Worm (Caenorhabditis elegans): ENCODE data around the gene fbxb-49.

fbxb-49 gene

ce11 chrII:1603049-1603448 lies 34.7 kb downstream of the fbxb-49 start:
- TF ChIP-seq him-1 (tag; optimal IDR thresholded peaks at IDR 0.05), result no peak
- no peak for TF ChIP-seq dao-5 (tag; optimal IDR thresholded peaks at IDR 0.05)
- no peak for TF ChIP-seq W03F9.2 (tag; optimal IDR thresholded peaks at IDR 0.05)

- TF ChIP-seq dao-5 (tag; optimal IDR thresholded peaks at IDR 0.05) (no peak), W03F9.2 (tag; optimal IDR thresholded peaks at IDR 0.05) (no peak), him-1 (tag; optimal IDR thresholded peaks at IDR 0.05) (no peak)
These were observed 36.7 kb downstream of the fbxb-49 start for ce11 chrII:1605010-1605409.

DNA sequence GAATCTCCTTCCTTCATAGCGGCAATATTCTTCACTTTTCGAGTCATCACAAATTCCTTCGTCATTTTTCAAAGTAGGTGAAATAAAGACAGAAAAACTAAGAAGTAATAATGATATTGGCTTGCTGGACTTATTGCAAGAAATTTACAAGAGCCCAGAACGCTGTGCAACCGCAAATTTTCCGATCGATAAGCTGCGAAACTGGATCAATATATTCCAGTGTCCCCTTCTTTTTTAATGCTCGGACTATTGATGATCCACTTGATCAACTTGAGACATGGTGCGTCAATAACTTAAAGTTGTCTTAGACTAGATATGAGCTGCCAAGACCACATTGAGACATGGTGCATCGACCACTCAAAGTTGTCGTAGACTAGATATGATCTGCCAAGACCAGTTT lies 37.8 kb downstream of the fbxb-49 start, which contains the start of gene bath-33:
TSS of gene bath-33 (minus strand) at position 101 of the 400 bp plus-strand sequence.
- TF ChIP-seq W03F9.2 (tag; optimal IDR thresholded peaks at IDR 0.05), result no peak
- TF ChIP-seq him-1 (tag; optimal IDR thresholded peaks at IDR 0.05), result no peak
- TF ChIP-seq dao-5 (tag; optimal IDR thresholded peaks at IDR 0.05), result no peak

DNA sequence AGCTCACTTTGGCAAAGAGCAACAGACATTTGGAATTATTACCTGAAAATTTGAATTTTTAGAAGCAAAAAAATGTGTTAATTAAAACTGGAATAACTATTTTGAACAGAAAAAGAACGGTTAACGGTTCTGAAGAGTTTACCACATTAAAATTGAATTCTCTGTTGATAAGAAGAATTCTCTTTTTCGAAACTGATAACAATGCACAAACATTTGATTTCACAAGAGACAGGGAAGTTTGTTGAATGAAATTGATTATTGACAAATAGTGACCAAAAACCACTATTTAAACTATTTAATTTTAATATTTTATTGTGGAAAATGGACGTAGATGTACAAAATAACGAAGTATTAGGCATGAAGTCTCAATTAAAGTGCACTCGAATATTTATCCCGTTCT lies 39.3 kb downstream of the fbxb-49 start:
- no peak for TF ChIP-seq W03F9.2 (tag; optimal IDR thresholded peaks at IDR 0.05)
- no peak for TF ChIP-seq dao-5 (tag; optimal IDR thresholded peaks at IDR 0.05)
- TF ChIP-seq him-1 (tag; optimal IDR thresholded peaks at IDR 0.05), result no peak

DNA sequence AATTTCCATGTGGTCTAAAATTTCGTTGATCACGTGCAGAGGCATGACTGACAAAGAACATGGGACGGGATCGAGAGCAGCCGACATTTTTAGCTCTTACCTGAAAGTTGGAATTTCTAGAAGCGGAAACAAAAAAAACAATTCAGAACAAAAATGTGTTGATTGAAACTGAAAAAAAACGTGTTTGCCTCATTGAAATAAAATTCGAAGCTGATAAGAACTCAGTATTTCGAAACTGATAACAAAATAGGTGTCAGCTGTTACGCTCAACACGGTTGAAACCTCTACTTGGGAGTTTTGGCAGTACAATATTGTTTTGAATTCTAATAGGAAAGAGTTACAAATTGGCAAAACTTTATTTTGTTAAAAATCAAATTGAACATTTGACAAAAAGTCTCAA lies 40.6 kb downstream of the fbxb-49 start:
- no peak for TF ChIP-seq dao-5 (tag; optimal IDR thresholded peaks at IDR 0.05)
- no peak for TF ChIP-seq him-1 (tag; optimal IDR thresholded peaks at IDR 0.05)
- TF ChIP-seq W03F9.2 (tag; optimal IDR thresholded peaks at IDR 0.05), result no peak

- TF ChIP-seq him-1 (tag; optimal IDR thresholded peaks at IDR 0.05), result no peak
- no peak for TF ChIP-seq dao-5 (tag; optimal IDR thresholded peaks at IDR 0.05)
- TF ChIP-seq W03F9.2 (tag; optimal IDR thresholded peaks at IDR 0.05), result no peak
These were observed 42.3 kb downstream of the fbxb-49 start, which contains the start of gene fbxa-163 for ce11 chrII:1610630-1611029. fbxa-163 (minus strand) TSS chrII:1610730.

DNA sequence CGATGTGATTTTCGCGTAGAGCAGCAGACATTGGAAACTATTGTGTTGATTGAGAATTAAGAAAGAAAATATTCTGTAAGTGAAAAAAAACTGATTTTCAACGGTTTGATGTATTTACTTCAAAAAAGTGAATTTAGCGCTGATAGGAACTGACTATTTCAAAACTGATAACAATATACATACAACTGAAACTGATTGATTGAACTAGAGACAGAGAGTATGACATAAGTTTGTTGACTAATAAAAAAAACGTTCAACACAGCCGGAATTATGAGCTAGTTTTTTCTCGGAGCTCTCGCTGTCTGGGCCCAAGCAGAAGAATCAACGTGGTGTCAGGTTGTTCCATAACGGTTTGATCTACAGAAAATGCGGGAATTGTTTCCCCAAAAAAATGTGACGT lies 45.7 kb downstream of the fbxb-49 start, which contains the start of gene fbxa-164:
TSS of gene fbxa-164 (minus strand) at position 101 of the 400 bp plus-strand sequence.
- no peak for TF ChIP-seq dao-5 (tag; optimal IDR thresholded peaks at IDR 0.05)
- no peak for TF ChIP-seq W03F9.2 (tag; optimal IDR thresholded peaks at IDR 0.05)
- TF ChIP-seq him-1 (tag; optimal IDR thresholded peaks at IDR 0.05), result no peak

- TF ChIP-seq him-1 (tag; optimal IDR thresholded peaks at IDR 0.05) (no peak), W03F9.2 (tag; optimal IDR thresholded peaks at IDR 0.05) (no peak), dao-5 (tag; optimal IDR thresholded peaks at IDR 0.05) (no peak)
These were observed 48.1 kb downstream of the fbxb-49 start, which contains the start of gene fbxa-165 for ce11 chrII:1616382-1616781. fbxa-165 (minus strand) TSS chrII:1616482.

ce11 chrII:1618948-1619347 lies 50.6 kb downstream of the fbxb-49 start, which contains the start of gene fbxa-166:
fbxa-166 (minus strand) TSS chrII:1619048.
- TF ChIP-seq W03F9.2 (tag; optimal IDR thresholded peaks at IDR 0.05) (no peak), dao-5 (tag; optimal IDR thresholded peaks at IDR 0.05) (no peak)
